Worm (Caenorhabditis elegans) whole organism, young adult: ENCODE results near the gene cyp-25A4.
A peak's percentile ranks its signal among the peaks of the same experiment; 100 is the strongest.

ENCODE experiments used
- B0019.2 ChIP-seq: fragments of 200-800 bp; sonication (Bioruptor generic); conservative IDR thresholded peaks from 2 replicates; pipeline ENCODE4 v1.3.6; 2022; ENCODE audit warnings: missing genetic modification reagents, missing genetic modification characterization, missing compliant biosample characterization
- C06A6.2 ChIP-seq: fragments of 200-800 bp; sonication (Bioruptor generic); conservative IDR thresholded peaks from 2 replicates; pipeline ENCODE4 v1.3.6; 2022; ENCODE audit warnings: missing genetic modification characterization, missing compliant biosample characterization
- F33H1.4 ChIP-seq: fragments of 200-800 bp; sonication (Bioruptor generic); IDR thresholded peaks from 2 replicates; pipeline ENCODE4 v1.3.6; 2022; ENCODE audit warnings: missing genetic modification reagents, missing genetic modification characterization, missing compliant biosample characterization
- K11D2.4 ChIP-seq: fragments of 200-800 bp; sonication (Bioruptor generic); IDR thresholded peaks from 2 replicates; pipeline ENCODE4 v1.3.6; 2022; ENCODE audit warnings: missing genetic modification reagents, missing genetic modification characterization, missing compliant biosample characterization
- Y53G8AR.9 ChIP-seq: fragments of 200-800 bp; sonication (Bioruptor generic); conservative IDR thresholded peaks from 2 replicates; pipeline ENCODE4 v1.3.6; 2022; ENCODE audit warnings: missing genetic modification reagents, missing genetic modification characterization, missing compliant biosample characterization
- Y67H2A.10 ChIP-seq: fragments of 200-800 bp; sonication (Bioruptor generic); conservative IDR thresholded peaks from 2 replicates; pipeline ENCODE4 v1.3.6; 2022; ENCODE audit warnings: missing genetic modification reagents, missing genetic modification characterization, missing compliant biosample characterization
- Y95B8A.8 ChIP-seq: fragments of 200-800 bp; sonication (Bioruptor generic); IDR thresholded peaks from 2 replicates; pipeline ENCODE4 v1.3.6; 2022; ENCODE audit warnings: missing genetic modification reagents, missing genetic modification characterization, missing compliant biosample characterization
- aptf-2 ChIP-seq: fragments of 200-800 bp; sonication (Bioruptor generic); conservative IDR thresholded peaks from 2 replicates; pipeline ENCODE4 v1.3.6; 2022; ENCODE audit warnings: missing genetic modification reagents, missing genetic modification characterization, missing compliant biosample characterization
- attf-3 ChIP-seq: fragments of 200-800 bp; sonication (Bioruptor generic); conservative IDR thresholded peaks from 2 replicates; pipeline ENCODE4 v1.3.6; 2022; ENCODE audit warnings: missing genetic modification reagents, missing genetic modification characterization, missing compliant biosample characterization
- attf-5 ChIP-seq: fragments of 200-800 bp; sonication (Bioruptor generic); optimal IDR thresholded peaks from 2 replicates; lab custom pipeline; 2018; ENCODE audit warnings: mild to moderate bottlenecking, missing genetic modification characterization, missing compliant biosample characterization
- bed-2 ChIP-seq: fragments of 200-800 bp; sonication (Bioruptor generic); IDR thresholded peaks from 2 replicates; pipeline ENCODE4 v1.3.6; 2022; ENCODE audit warnings: missing genetic modification reagents, missing genetic modification characterization, missing compliant biosample characterization
- cebp-1 ChIP-seq, 2 experiments: fragments of 200-800 bp in 1 of 2; sonication (Bioruptor generic) in 1 of 2; sonication (generic microtip) in 1 of 2; IDR thresholded peaks in 1 of 2; optimal IDR thresholded peaks in 1 of 2; 2 replicates each; pipeline versions ENCODE4 v1.3.6 to Lab custom; 2017 to 2022; ENCODE audit warnings: missing compliant biosample characterization in 2 of 2, missing genetic modification characterization in 2 of 2, mild to moderate bottlenecking in 1 of 2, missing genetic modification reagents in 1 of 2, moderate library complexity in 1 of 2
- ceh-100 ChIP-seq: fragments of 200-800 bp; sonication (Bioruptor generic); IDR thresholded peaks from 2 replicates; pipeline ENCODE4 v1.3.6; 2022; ENCODE audit warnings: missing genetic modification reagents, missing genetic modification characterization, missing compliant biosample characterization
- ceh-27 ChIP-seq: fragments of 200-800 bp; sonication (Bioruptor generic); optimal IDR thresholded peaks from 2 replicates; lab custom pipeline; 2018; ENCODE audit warnings: mild to moderate bottlenecking, missing genetic modification characterization, moderate library complexity, missing compliant biosample characterization
- ceh-91 ChIP-seq: fragments of 200-800 bp; sonication (Bioruptor generic); IDR thresholded peaks from 2 replicates; pipeline ENCODE4 v1.3.6; 2022; ENCODE audit warnings: missing genetic modification reagents, missing genetic modification characterization, missing compliant biosample characterization
- dox-1 ChIP-seq: fragments of 200-800 bp; sonication (Bioruptor generic); IDR thresholded peaks from 2 replicates; pipeline ENCODE4 v1.3.6; 2022; ENCODE audit warnings: missing genetic modification reagents, missing genetic modification characterization, missing compliant biosample characterization
- egl-44 ChIP-seq: fragments of 200-800 bp; sonication (Bioruptor generic); IDR thresholded peaks from 2 replicates; pipeline ENCODE4 v1.3.6; 2022; ENCODE audit warnings: missing genetic modification reagents, missing genetic modification characterization, missing compliant biosample characterization
- egrh-3 ChIP-seq: fragments of 200-800 bp; sonication (Bioruptor generic); IDR thresholded peaks from 2 replicates; pipeline ENCODE4 v1.3.6; 2022; ENCODE audit warnings: missing genetic modification reagents, missing genetic modification characterization, missing compliant biosample characterization
- ekl-4 ChIP-seq: fragments of 200-800 bp; sonication (Bioruptor generic); IDR thresholded peaks from 2 replicates; pipeline ENCODE4 v1.3.6; 2022; ENCODE audit warnings: missing genetic modification reagents, missing genetic modification characterization, missing compliant biosample characterization
- hmg-1.2 ChIP-seq: fragments of 200-800 bp; sonication (Bioruptor generic); IDR thresholded peaks from 2 replicates; pipeline ENCODE4 v1.3.6; 2022; ENCODE audit warnings: missing genetic modification reagents, missing genetic modification characterization, missing compliant biosample characterization
- let-526 ChIP-seq: fragments of 200-800 bp; sonication (Bioruptor generic); IDR thresholded peaks from 2 replicates; pipeline ENCODE4 v1.3.6; 2022; ENCODE audit warnings: missing genetic modification reagents, missing genetic modification characterization, missing compliant biosample characterization
- lin-26 ChIP-seq: fragments of 200-800 bp; sonication (Bioruptor generic); IDR thresholded peaks from 2 replicates; pipeline ENCODE4 v1.3.6; 2022; ENCODE audit warnings: missing genetic modification reagents, missing genetic modification characterization, missing compliant biosample characterization
- lin-40 ChIP-seq: sonication (generic microtip); optimal IDR thresholded peaks from 2 replicates; lab custom pipeline; 2016; ENCODE audit warnings: missing genetic modification characterization, mild to moderate bottlenecking, missing compliant biosample characterization, missing genotype, missing genetic modification reagents
- lin-54 ChIP-seq: fragments of 200-800 bp; sonication (Bioruptor generic); optimal IDR thresholded peaks from 2 replicates; lab custom pipeline; 2018; ENCODE audit warnings: mild to moderate bottlenecking, missing genetic modification characterization, missing compliant biosample characterization
- lir-1 ChIP-seq: fragments of 200-800 bp; sonication (Bioruptor generic); conservative IDR thresholded peaks from 2 replicates; pipeline ENCODE4 v1.3.6; 2022; ENCODE audit warnings: missing genetic modification reagents, missing genetic modification characterization, missing compliant biosample characterization
- mcd-1 ChIP-seq: fragments of 200-800 bp; sonication (Bioruptor generic); IDR thresholded peaks from 2 replicates; pipeline ENCODE4 v1.3.6; 2022; ENCODE audit warnings: missing genetic modification reagents, missing genetic modification characterization, missing compliant biosample characterization
- nfyb-1 ChIP-seq: fragments of 200-800 bp; sonication (Bioruptor generic); IDR thresholded peaks from 2 replicates; pipeline ENCODE4 v1.3.6; 2022; ENCODE audit warnings: missing genetic modification reagents, missing genetic modification characterization, missing compliant biosample characterization
- pbrm-1 ChIP-seq: fragments of 200-800 bp; sonication (Bioruptor generic); IDR thresholded peaks from 2 replicates; pipeline ENCODE4 v1.3.6; 2022; ENCODE audit warnings: missing genetic modification reagents, missing genetic modification characterization, missing compliant biosample characterization
- rcor-1 ChIP-seq: fragments of 200-800 bp; sonication (Bioruptor generic); IDR thresholded peaks from 2 replicates; pipeline ENCODE4 v1.3.6; 2022; ENCODE audit warnings: missing genetic modification reagents, missing genetic modification characterization, missing compliant biosample characterization
- sea-2 ChIP-seq: fragments of 200-800 bp; sonication (Bioruptor generic); IDR thresholded peaks from 2 replicates; pipeline ENCODE4 v1.3.6; 2022; ENCODE audit warnings: missing genetic modification characterization, missing compliant biosample characterization
- ztf-28 ChIP-seq: fragments of 200-800 bp; sonication (Bioruptor generic); IDR thresholded peaks from 2 replicates; pipeline ENCODE4 v1.3.6; 2022; ENCODE audit warnings: missing genetic modification reagents, missing genetic modification characterization, missing compliant biosample characterization
- ztf-6 ChIP-seq: fragments of 200-800 bp; sonication (Bioruptor generic); IDR thresholded peaks from 2 replicates; pipeline ENCODE4 v1.3.6; 2022; ENCODE audit warnings: missing genetic modification reagents, missing genetic modification characterization, missing compliant biosample characterization

cyp-25A4 gene

DNA sequence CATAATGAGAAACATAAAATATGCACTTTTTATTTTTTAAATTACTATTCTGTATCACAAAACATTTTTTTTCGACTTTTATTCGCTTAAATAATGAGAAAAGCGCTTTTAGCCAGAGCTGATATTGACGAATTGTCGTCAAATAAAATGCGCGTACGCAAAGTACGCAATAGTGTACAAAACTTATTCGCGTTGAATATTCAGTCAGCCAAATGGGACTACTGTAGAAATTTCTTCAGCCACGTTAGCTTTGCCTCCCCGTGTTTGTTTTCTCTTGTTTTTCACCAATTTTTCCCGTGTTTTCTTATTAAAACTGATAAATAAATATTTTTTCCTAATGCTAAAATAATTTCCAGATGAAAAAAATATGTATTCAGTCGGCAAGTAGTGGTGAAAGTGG lies 5.1 kb upstream of the cyp-25A4 start (continued):
- TF ChIP-seq rcor-1 (GFP tag; lab: Robert Waterston, UW) (peak; percentile 73), attf-3 (GFP tag; lab: Robert Waterston, UW) (peak; percentile 68), lin-40 (tag; lab: Kevin White, UChicago) (peak; percentile 50), ceh-91 (GFP tag; lab: Robert Waterston, UW) (peak; percentile 64; the same call in 1 of the 2 replicates), attf-5 (GFP tag; lab: Kevin White, UChicago) (peak; percentile 28)
- TF ChIP-seq, all 124 proteins: peak for 28; not testable (repeated sequence) for 96

DNA sequence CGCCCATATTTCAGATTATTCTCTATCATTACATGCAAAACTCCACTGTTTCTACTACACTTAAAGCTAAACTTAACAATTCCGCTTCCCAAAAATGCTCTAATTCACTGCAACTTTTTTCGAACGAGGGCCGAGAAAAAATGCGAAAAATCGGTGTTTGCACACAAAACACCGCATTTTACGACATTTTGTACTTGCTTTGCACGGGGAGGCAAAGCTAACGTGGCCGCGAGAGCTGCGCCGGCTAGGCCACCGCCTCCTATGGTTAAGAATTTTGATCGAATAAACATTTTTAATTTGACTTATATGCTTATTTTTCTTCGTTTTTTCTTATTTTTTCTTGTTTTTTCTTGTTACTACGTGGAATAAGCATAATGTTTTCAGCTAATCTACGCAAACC lies 3.0 kb upstream of the cyp-25A4 start:
- peak; percentile 76 for TF ChIP-seq lir-1
- TF ChIP-seq attf-3 (GFP tag; lab: Robert Waterston, UW) = peak; percentile 78
- TF ChIP-seq sea-2 = peak; percentile 83; the same call in 1 of the 2 replicates
- TF ChIP-seq lin-54 = peak; percentile 22
- peak; percentile 72 for TF ChIP-seq rcor-1 (GFP tag; lab: Robert Waterston, UW)
- peak; percentile 95 for TF ChIP-seq K11D2.4 (GFP tag; lab: Robert Waterston, UW)
- 0 out of 2 replicates have a peak, but pooled peaks have one; percentile 29 for TF ChIP-seq B0019.2 (GFP tag; lab: Robert Waterston, UW)
- peak; percentile 88 for TF ChIP-seq let-526 (GFP tag; lab: Robert Waterston, UW)
- TF ChIP-seq cebp-1 (GFP tag; IDR thresholded peaks at IDR 0.05; lab: Robert Waterston, UW) = peak; percentile 79
- peak; percentile 46 for TF ChIP-seq cebp-1 (tag; optimal IDR thresholded peaks at IDR 0.05; lab: Kevin White, UChicago)
- peak; percentile 80 for TF ChIP-seq Y67H2A.10
- TF ChIP-seq Y53G8AR.9 (GFP tag; lab: Robert Waterston, UW) = 0 out of 2 replicates have a peak, but pooled peaks have one; percentile 46
- peak; percentile 70 for TF ChIP-seq ekl-4 (GFP tag; lab: Robert Waterston, UW)
- peak; percentile 88 for TF ChIP-seq dox-1 (GFP tag; lab: Robert Waterston, UW)
- TF ChIP-seq ceh-27 (GFP tag; lab: Kevin White, UChicago) = peak; percentile 20
- peak; percentile 49; the same call in 1 of the 2 replicates for TF ChIP-seq ceh-91 (GFP tag; lab: Robert Waterston, UW)
- peak; percentile 91 for TF ChIP-seq bed-2 (GFP tag; lab: Robert Waterston, UW)
- peak; percentile 70 for TF ChIP-seq egrh-3 (GFP tag; lab: Robert Waterston, UW)
- TF ChIP-seq Y95B8A.8 (GFP tag; lab: Robert Waterston, UW) = peak; percentile 52; the same call in 1 of the 2 replicates
- TF ChIP-seq lin-40 (tag; lab: Kevin White, UChicago) = peak; percentile 35
- peak; percentile 60; the same call in 1 of the 2 replicates for TF ChIP-seq F33H1.4 (GFP tag; lab: Robert Waterston, UW)
- TF ChIP-seq hmg-1.2 = peak; percentile 98
- peak; percentile 94 for TF ChIP-seq nfyb-1 (GFP tag; lab: Robert Waterston, UW)
- peak; percentile 95 for TF ChIP-seq mcd-1 (GFP tag; lab: Robert Waterston, UW)
- TF ChIP-seq aptf-2 (GFP tag; lab: Robert Waterston, UW) = peak; percentile 60; the same call in 1 of the 2 replicates
- peak; percentile 60 for TF ChIP-seq attf-5 (GFP tag; lab: Kevin White, UChicago)
- TF ChIP-seq ztf-28 (GFP tag; lab: Robert Waterston, UW) = peak; percentile 80; the same call in 1 of the 2 replicates
- peak; percentile 88 for TF ChIP-seq pbrm-1 (GFP tag; lab: Robert Waterston, UW)
- TF ChIP-seq ceh-100 (GFP tag; lab: Robert Waterston, UW) = peak; percentile 44; the same call in 1 of the 2 replicates
- peak; percentile 46; the same call in 1 of the 2 replicates for TF ChIP-seq ztf-6 (GFP tag; lab: Robert Waterston, UW)
- TF ChIP-seq C06A6.2 (GFP tag; lab: Robert Waterston, UW) = peak; percentile 69; the same call in 1 of the 2 replicates
- TF ChIP-seq lin-26 (GFP tag; lab: Robert Waterston, UW) = 0 out of 2 replicates have a peak, but pooled peaks have one; percentile 53
- 0 out of 2 replicates have a peak, but pooled peaks have one; percentile 61 for TF ChIP-seq egl-44 (GFP tag; lab: Robert Waterston, UW)

DNA sequence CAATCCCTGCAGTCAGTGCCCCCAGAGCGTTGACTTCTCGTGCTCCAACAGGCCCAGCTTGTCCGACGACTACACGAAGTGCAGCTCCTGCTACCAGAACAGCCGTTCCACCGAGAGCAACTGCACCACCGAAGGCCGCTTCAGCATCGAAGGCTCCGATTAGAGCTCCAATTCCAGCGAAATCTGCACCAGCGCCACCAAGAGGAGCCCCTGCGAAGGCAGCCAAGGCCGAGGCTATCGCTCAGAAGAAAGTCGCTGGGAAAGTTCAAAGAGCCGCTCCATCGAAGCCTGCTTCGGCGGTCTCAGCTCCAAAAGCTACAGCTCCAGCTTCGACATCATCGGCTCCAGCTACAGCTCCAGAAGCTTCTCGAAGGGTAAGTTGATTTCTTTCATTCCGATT lies 6.2 kb downstream of the cyp-25A4 start:
- TF ChIP-seq egrh-3 (GFP tag; lab: Robert Waterston, UW) (peak; percentile 83), Y53G8AR.9 (GFP tag; lab: Robert Waterston, UW) (peak; percentile 25; the same call in 1 of the 2 replicates)
- TF ChIP-seq, all 124 proteins: peak for 2; not testable (repeated sequence) for 122
